Worm (Caenorhabditis elegans): ENCODE results near the gene F38B7.11.

- no peak for TF ChIP-seq ztf-28 (GFP tag; IDR thresholded peaks at IDR 0.05)
- TF ChIP-seq C17E4.6 (GFP tag; IDR thresholded peaks at IDR 0.05), result no peak
- no peak for TF ChIP-seq hmg-20 (GFP tag; IDR thresholded peaks at IDR 0.05)
- TF ChIP-seq zim-3 (tag; optimal IDR thresholded peaks at IDR 0.05), result no peak
- no peak for TF ChIP-seq lin-54 (GFP tag; optimal IDR thresholded peaks at IDR 0.05)
- TF ChIP-seq nhr-120 (GFP tag; IDR thresholded peaks at IDR 0.05), result no peak
- no peak for TF ChIP-seq lin-35 (GFP tag; optimal IDR thresholded peaks at IDR 0.05)
- TF ChIP-seq unc-130 (GFP tag; optimal IDR thresholded peaks at IDR 0.05), result no peak
- no peak for TF ChIP-seq ceh-40 (GFP tag; IDR thresholded peaks at IDR 0.05)
Observed at ce11 chrV:11526927-11527491, 19.9 kb upstream of the F38B7.11 start.

Measured in whole organism, young adult.